Worm (Caenorhabditis elegans) whole organism, L4 larva: ENCODE results near the gene lin-24.

Source experiments
- D1046.2 ChIP-seq: fragments of 200-800 bp; sonication (Bioruptor generic); IDR thresholded peaks from 2 replicates; pipeline ENCODE4 v1.3.6; 2022; ENCODE audit warnings: missing genetic modification characterization, missing compliant biosample characterization
- T20F7.1 ChIP-seq: fragments of 200-800 bp; sonication (Bioruptor generic); optimal IDR thresholded peaks from 2 replicates; lab custom pipeline; 2018; ENCODE audit warnings: mild to moderate bottlenecking, missing genetic modification characterization, missing compliant biosample characterization
- Y48G9A.11 ChIP-seq: fragments of 200-800 bp; sonication (Bioruptor generic); IDR thresholded peaks from 2 replicates; pipeline ENCODE4 v1.3.6; 2022; ENCODE audit warnings: missing genetic modification reagents, missing genetic modification characterization, missing compliant biosample characterization
- Y5F2A.4 ChIP-seq: fragments of 200-800 bp; sonication (Bioruptor generic); optimal IDR thresholded peaks from 2 replicates; lab custom pipeline; 2018; ENCODE audit warnings: mild to moderate bottlenecking, missing genetic modification characterization, missing compliant biosample characterization
- Y75B8A.6 ChIP-seq: fragments of 200-800 bp; sonication (Bioruptor generic); IDR thresholded peaks from 2 replicates; pipeline ENCODE4 v1.3.6; 2022; ENCODE audit warnings: missing genetic modification reagents, missing genetic modification characterization, missing compliant biosample characterization
- aha-1 ChIP-seq: fragments of 150-350 bp; peaks from one replicate; lab custom pipeline; 2014; ENCODE audit warnings: missing biosample characterization, missing genetic modification characterization
- ama-1 ChIP-seq: fragments of 150-350 bp; optimal IDR thresholded peaks from 2 replicates; lab custom pipeline; 2014; ENCODE audit warnings: inconsistent platforms, mixed read lengths
- attf-4 ChIP-seq: sonication (generic microtip); optimal IDR thresholded peaks from 3 replicates; lab custom pipeline; 2017; ENCODE audit warnings: missing biosample characterization, missing genetic modification characterization
- ces-1 ChIP-seq: fragments of 150-350 bp; sonication (generic microtip); optimal IDR thresholded peaks from 4 replicates; lab custom pipeline; 2014; ENCODE audit warnings: missing biosample characterization, missing genetic modification reagents, missing genetic modification characterization
- daf-12 ChIP-seq: fragments of 150-350 bp; optimal IDR thresholded peaks from 2 replicates; lab custom pipeline; 2014; ENCODE audit warnings: missing biosample characterization, missing genetic modification reagents, missing genetic modification characterization
- daf-16 ChIP-seq, 3 experiments: sonication (generic microtip); optimal IDR thresholded peaks; 2 replicates each; lab custom pipeline; 2016 to 2017; ENCODE audit warnings: missing genetic modification characterization in 3 of 3, missing genetic modification reagents in 3 of 3, mild to moderate bottlenecking in 2 of 3, missing compliant biosample characterization in 2 of 3, missing biosample characterization in 1 of 3, moderate library complexity in 1 of 3
- daf-8 ChIP-seq: fragments of 200-800 bp; sonication (Bioruptor generic); IDR thresholded peaks from 2 replicates; pipeline ENCODE4 v1.3.6; 2022; ENCODE audit warnings: missing genetic modification characterization, missing compliant biosample characterization
- dmd-9 ChIP-seq: fragments of 200-800 bp; sonication (Bioruptor generic); IDR thresholded peaks from 2 replicates; pipeline ENCODE4 v1.3.6; 2022; ENCODE audit warnings: missing genetic modification reagents, missing genetic modification characterization, missing compliant biosample characterization
- dve-1 ChIP-seq: sonication (generic microtip); optimal IDR thresholded peaks from 2 replicates; lab custom pipeline; 2017; ENCODE audit warnings: antibody characterized with exemption, mild to moderate bottlenecking, missing genetic modification characterization, missing compliant biosample characterization; ENCODE audit not compliant: insufficient read depth
- egl-27 ChIP-seq: sonication (generic microtip); optimal IDR thresholded peaks from 3 replicates; lab custom pipeline; 2017; ENCODE audit warnings: missing biosample characterization, missing genetic modification reagents, missing genetic modification characterization
- egl-43 ChIP-seq: fragments of 200-800 bp; sonication (Bioruptor generic); IDR thresholded peaks from 2 replicates; pipeline ENCODE4 v1.3.6; 2022; ENCODE audit warnings: missing genetic modification reagents, missing genetic modification characterization, missing compliant biosample characterization
- hlh-11 ChIP-seq: fragments of 200-800 bp; sonication (Bioruptor generic); optimal IDR thresholded peaks from 2 replicates; lab custom pipeline; 2018; ENCODE audit warnings: mild to moderate bottlenecking, missing genetic modification characterization, missing compliant biosample characterization
- hlh-30 ChIP-seq: sonication (generic microtip); optimal IDR thresholded peaks from 2 replicates; lab custom pipeline; 2017; ENCODE audit warnings: antibody characterized with exemption, mild to moderate bottlenecking, missing genetic modification characterization, missing compliant biosample characterization; ENCODE audit not compliant: insufficient read depth
- hmg-1.1 ChIP-seq: fragments of 200-800 bp; sonication (Bioruptor generic); IDR thresholded peaks from 2 replicates; pipeline ENCODE4 v1.3.6; 2022; ENCODE audit warnings: missing genetic modification reagents, missing genetic modification characterization, missing compliant biosample characterization
- jun-1 ChIP-seq: fragments of 150-350 bp; optimal IDR thresholded peaks from 2 replicates; lab custom pipeline; 2014; ENCODE audit warnings: missing biosample characterization, missing genetic modification reagents, missing genetic modification characterization
- lin-15B ChIP-seq: fragments of 150-350 bp; sonication (generic microtip); optimal IDR thresholded peaks from 3 replicates; lab custom pipeline; 2014; ENCODE audit warnings: missing biosample characterization, missing genetic modification characterization
- lin-38 ChIP-seq: fragments of 200-800 bp; sonication (Bioruptor generic); IDR thresholded peaks from 2 replicates; pipeline ENCODE4 v1.3.6; 2022; ENCODE audit warnings: missing genetic modification reagents, missing genetic modification characterization, missing compliant biosample characterization
- lir-3 ChIP-seq: sonication (generic microtip); optimal IDR thresholded peaks from 2 replicates; lab custom pipeline; 2016; ENCODE audit warnings: mild to moderate bottlenecking, missing genetic modification characterization, missing compliant biosample characterization
- lsy-2 ChIP-seq, 2 experiments: fragments of 150-350 bp in 1 of 2; sonication (generic microtip) in 1 of 2; optimal IDR thresholded peaks; 2 replicates each; lab custom pipeline; 2014 to 2017; ENCODE audit warnings: missing biosample characterization in 2 of 2, missing genetic modification characterization in 2 of 2
- mdl-1 ChIP-seq, 2 experiments: fragments of 150-350 bp in 1 of 2; sonication (generic microtip) in 1 of 2; optimal IDR thresholded peaks; 2 replicates each; lab custom pipeline; 2014 to 2017; ENCODE audit warnings: missing biosample characterization in 2 of 2, missing genetic modification characterization in 2 of 2
- mes-2 ChIP-seq: sonication (generic microtip); optimal IDR thresholded peaks from 2 replicates; lab custom pipeline; 2016; ENCODE audit warnings: missing genotype, mild to moderate bottlenecking, missing genetic modification characterization, missing compliant biosample characterization; ENCODE audit not compliant: poor library complexity, severe bottlenecking
- mxl-3 ChIP-seq: fragments of 200-800 bp; sonication (Bioruptor generic); optimal IDR thresholded peaks from 2 replicates; lab custom pipeline; 2018; ENCODE audit warnings: mild to moderate bottlenecking, missing genetic modification characterization, missing compliant biosample characterization
- nhr-10 ChIP-seq: fragments of 150-350 bp; optimal IDR thresholded peaks from 2 replicates; lab custom pipeline; 2014; ENCODE audit warnings: missing biosample characterization, missing genetic modification characterization
- nhr-111 ChIP-seq: fragments of 200-800 bp; sonication (Bioruptor generic); optimal IDR thresholded peaks from 2 replicates; lab custom pipeline; 2018; ENCODE audit warnings: mild to moderate bottlenecking, missing genetic modification characterization, missing compliant biosample characterization
- nhr-28 ChIP-seq: fragments of 150-350 bp; optimal IDR thresholded peaks from 2 replicates; lab custom pipeline; 2014; ENCODE audit warnings: missing biosample characterization, missing genetic modification characterization
- nhr-6 ChIP-seq: fragments of 150-350 bp; optimal IDR thresholded peaks from 2 replicates; lab custom pipeline; 2014; ENCODE audit warnings: missing biosample characterization, missing genetic modification characterization
- nhr-76 ChIP-seq: fragments of 150-350 bp; optimal IDR thresholded peaks from 2 replicates; lab custom pipeline; 2014; ENCODE audit warnings: missing biosample characterization, missing genetic modification characterization
- pqm-1 ChIP-seq: sonication (generic microtip); optimal IDR thresholded peaks from 2 replicates; lab custom pipeline; 2017; ENCODE audit warnings: missing biosample characterization, missing genetic modification characterization
- saeg-2 ChIP-seq: fragments of 200-800 bp; sonication (Bioruptor generic); IDR thresholded peaks from 2 replicates; pipeline ENCODE4 v1.3.6; 2022; ENCODE audit warnings: missing genetic modification reagents, missing genetic modification characterization, missing compliant biosample characterization
- spr-3 ChIP-seq: fragments of 200-800 bp; sonication (Bioruptor generic); optimal IDR thresholded peaks from 2 replicates; lab custom pipeline; 2018; ENCODE audit warnings: mild to moderate bottlenecking, missing genetic modification characterization, missing compliant biosample characterization
- tag-97 ChIP-seq: fragments of 200-800 bp; sonication (Bioruptor generic); IDR thresholded peaks from 2 replicates; pipeline ENCODE4 v1.3.6; 2022; ENCODE audit warnings: missing genetic modification characterization, missing compliant biosample characterization
- tra-1 ChIP-seq: fragments of 200-800 bp; sonication (Bioruptor generic); IDR thresholded peaks from 2 replicates; pipeline ENCODE4 v1.3.6; 2022; ENCODE audit warnings: missing genetic modification reagents, missing genetic modification characterization, missing compliant biosample characterization
- zfp-3 ChIP-seq: fragments of 200-800 bp; sonication (Bioruptor generic); conservative IDR thresholded peaks from 2 replicates; pipeline ENCODE4 v1.3.6; 2022; ENCODE audit warnings: missing genetic modification reagents, missing genetic modification characterization, missing compliant biosample characterization
- ztf-11 ChIP-seq: fragments of 150-350 bp; optimal IDR thresholded peaks from 2 replicates; lab custom pipeline; 2014; ENCODE audit warnings: missing biosample characterization, missing genetic modification characterization
- ztf-7 ChIP-seq: fragments of 150-350 bp; optimal IDR thresholded peaks from 2 replicates; lab custom pipeline; 2014; ENCODE audit warnings: missing biosample characterization, missing genetic modification characterization

The lin-24 gene

ce11 chrIV:12154195-12154677 lies 24.9 kb downstream of the lin-24 start, which contains the start of gene B0001.7 (continued):
- no peak for TF ChIP-seq dmd-9 (GFP tag; lab: Robert Waterston, UW)
- TF ChIP-seq lin-38 (GFP tag; lab: Robert Waterston, UW), result no peak
- no peak for TF ChIP-seq D1046.2

- TF ChIP-seq attf-4 (no peak), mes-2 (peak; percentile 21), ces-1 (no peak), nhr-76 (tag; lab: Kevin White, UChicago) (no peak), ama-1 (lab: Kevin White, UChicago) (no peak), egl-27 (tag; lab: Kevin White, UChicago) (no peak), zfp-3 (GFP tag; lab: Robert Waterston, UW) (no peak), nhr-10 (tag; lab: Kevin White, UChicago) (no peak), nhr-28 (peak; percentile 21), pqm-1 (tag; lab: Kevin White, UChicago) (no peak), lin-15B (no peak), spr-3 (GFP tag; lab: Kevin White, UChicago) (no peak), lin-38 (GFP tag; lab: Robert Waterston, UW) (peak; percentile 17; the same call in 1 of the 2 replicates), Y5F2A.4 (GFP tag; lab: Kevin White, UChicago) (no peak), hlh-11 (tag; lab: Kevin White, UChicago) (no peak), ztf-11 (tag; lab: Kevin White, UChicago) (no peak), hlh-30 (peak; percentile 61), tra-1 (GFP tag; lab: Robert Waterston, UW) (no peak), ztf-7 (tag; lab: Kevin White, UChicago) (no peak), T20F7.1 (GFP tag; lab: Kevin White, UChicago) (no peak), egl-43 (no peak), lsy-2 (tag; optimal IDR thresholded peaks at IDR 0.05; lab: Kevin White, UChicago) (peak in 1 of 2 experiments; percentile 7)
These were observed 27.4 kb downstream of the lin-24 start, which contains the start of gene eri-12 for ce11 chrIV:12156642-12157233. Gene eri-12, plus strand, starts transcription at chrIV:12156838.

ce11 chrIV:12157915-12158314 lies 28.6 kb downstream of the lin-24 start:
- TF ChIP-seq nhr-111 (GFP tag; lab: Kevin White, UChicago), result no peak
- peak; percentile 6 for TF ChIP-seq mes-2
- no peak for TF ChIP-seq aha-1 (tag; lab: Kevin White, UChicago)
- TF ChIP-seq Y48G9A.11 (GFP tag; lab: Robert Waterston, UW), result no peak
- no peak for TF ChIP-seq daf-8 (GFP tag; lab: Robert Waterston, UW)
- TF ChIP-seq daf-16 (GFP tag; optimal IDR thresholded peaks at IDR 0.05; lab: Kevin White, UChicago), result no peak
- TF ChIP-seq daf-16 (tag; optimal IDR thresholded peaks at IDR 0.05; lab: Kevin White, UChicago), result no peak
- no peak for TF ChIP-seq jun-1 (tag; lab: Kevin White, UChicago)
- no peak for TF ChIP-seq attf-4
- TF ChIP-seq Y75B8A.6, result no peak
- TF ChIP-seq nhr-6, result peak; percentile 20
- TF ChIP-seq mdl-1 (tag; optimal IDR thresholded peaks at IDR 0.05; lab: Kevin White, UChicago), result no peak
- no peak for TF ChIP-seq daf-12 (tag; lab: Kevin White, UChicago)
- TF ChIP-seq lir-3, result no peak
- TF ChIP-seq tag-97, result no peak
- TF ChIP-seq mxl-3 (GFP tag; lab: Kevin White, UChicago), result peak; percentile 25
- no peak for TF ChIP-seq saeg-2
- no peak for TF ChIP-seq dve-1 (tag; lab: Kevin White, UChicago)
- TF ChIP-seq hmg-1.1 (GFP tag; lab: Robert Waterston, UW), result 0 out of 2 replicates have a peak, but pooled peaks have one; percentile 29
